Fruit fly (Drosophila melanogaster) whole organism, larva: Measurements from ENCODE around the gene CG7742.

ENCODE experiments used
- noc ChIP-seq: fragments of 200-800 bp; sonication (Bioruptor generic); optimal IDR thresholded peaks from 3 replicates; lab custom pipeline; 2019; ENCODE audit warnings: missing biosample characterization, mild to moderate bottlenecking, missing genetic modification characterization, moderate library complexity

The CG7742 gene

dm6 chr2L:5229239-5229638 lies 14.4 kb upstream of the CG7742 start:
- no peak for TF ChIP-seq noc (tag; lab: Kevin White, UChicago)

dm6 chr2L:5228581-5229077 lies 13.7 kb upstream of the CG7742 start:
- no peak for TF ChIP-seq noc (tag; lab: Kevin White, UChicago)

- TF ChIP-seq noc (tag; lab: Kevin White, UChicago): no peak
These were observed 12.1 kb upstream of the CG7742 start for dm6 chr2L:5226891-5227554.

dm6 chr2L:5225547-5226213 lies 10.8 kb upstream of the CG7742 start:
- no peak for TF ChIP-seq noc (tag; lab: Kevin White, UChicago)

dm6 chr2L:5224724-5225319 lies 9.9 kb upstream of the CG7742 start:
- no peak for TF ChIP-seq noc (tag; lab: Kevin White, UChicago)

dm6 chr2L:5223317-5223716 lies 8.4 kb upstream of the CG7742 start:
- TF ChIP-seq noc (tag; lab: Kevin White, UChicago): no peak

- TF ChIP-seq noc (tag; lab: Kevin White, UChicago): no peak
These were observed 1.6 kb upstream of the CG7742 start, which contains the start of the genes CG14034 and TpnC25D for dm6 chr2L:5216442-5216841. CG14034 (minus strand) TSS chr2L:5216542. TpnC25D (plus strand) TSS chr2L:5216701.

dm6 chr2L:5210946-5211345 lies 3.9 kb downstream of the CG7742 start:
- TF ChIP-seq noc (tag; lab: Kevin White, UChicago): no peak

- no peak for TF ChIP-seq noc (tag; lab: Kevin White, UChicago)
These were observed 4.8 kb downstream of the CG7742 start, which contains the start of gene Cyp28d1 for dm6 chr2L:5210145-5210504. Cyp28d1 (plus strand) TSS chr2L:5210460.

- TF ChIP-seq noc (tag; lab: Kevin White, UChicago): peak; percentile 85
These were observed 5.4 kb downstream of the CG7742 start for dm6 chr2L:5209244-5210144.

- TF ChIP-seq noc (tag; lab: Kevin White, UChicago): no peak
These were observed 6.3 kb downstream of the CG7742 start for dm6 chr2L:5208581-5208980.

dm6 chr2L:5206964-5207585 lies 7.8 kb downstream of the CG7742 start, which contains the start of gene Cyp28d2:
Cyp28d2 (plus strand) TSS chr2L:5207267.
- TF ChIP-seq noc (tag; lab: Kevin White, UChicago): no peak

dm6 chr2L:5197200-5197599 lies 17.7 kb downstream of the CG7742 start:
- TF ChIP-seq noc (tag; lab: Kevin White, UChicago): no peak

dm6 chr2L:5196684-5197083 lies 18.2 kb downstream of the CG7742 start:
- peak; percentile 20 for TF ChIP-seq noc (tag; lab: Kevin White, UChicago)

- TF ChIP-seq noc (tag; lab: Kevin White, UChicago): no peak
These were observed 19.2 kb downstream of the CG7742 start for dm6 chr2L:5195639-5196038.
